Worm (Caenorhabditis elegans): ENCODE data around the gene dsl-2.

The dsl-2 gene

DNA sequence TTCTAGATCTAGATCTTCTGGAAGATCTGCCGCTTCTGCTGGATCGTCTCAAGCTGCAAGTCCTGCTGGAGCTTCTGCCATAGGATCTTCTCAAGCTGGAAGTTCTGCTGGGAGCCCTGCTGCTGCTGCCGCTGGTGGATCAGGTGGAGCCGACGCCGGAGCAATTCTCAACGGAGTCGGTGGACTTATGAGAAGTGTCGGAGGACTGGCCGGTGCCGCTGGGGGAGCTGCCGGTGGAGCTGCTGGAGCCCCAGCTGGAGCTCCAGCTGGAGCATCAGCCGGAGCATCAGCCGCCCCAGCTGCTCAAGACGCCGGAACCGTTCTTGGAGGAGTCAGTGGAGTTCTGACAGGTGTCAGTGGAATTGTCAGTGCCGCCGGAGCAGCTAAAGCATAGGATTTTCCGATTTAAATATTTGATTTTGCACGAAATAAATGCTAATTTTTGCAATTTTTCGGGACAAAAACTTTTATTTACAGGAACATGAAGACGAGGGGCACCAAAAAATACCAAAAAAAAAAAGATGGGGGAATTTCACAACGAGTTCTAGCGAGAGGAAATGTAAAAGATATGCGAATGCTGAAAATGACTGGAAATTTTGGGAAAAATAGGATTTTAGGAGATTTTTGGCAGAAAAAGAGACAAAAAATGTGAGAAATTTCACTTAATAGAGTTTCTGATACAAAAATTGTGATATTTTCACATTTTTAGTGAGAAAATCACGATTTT is 27.8 kb upstream of the dsl-2 start:
- no peak for TF ChIP-seq unc-42 (tag; optimal IDR thresholded peaks at IDR 0.05)
- no peak for TF ChIP-seq pag-3 (tag; optimal IDR thresholded peaks at IDR 0.05; ENCODE audit: borderline replicate concordance)
- no peak for TF ChIP-seq K09A11.1 (tag; optimal IDR thresholded peaks at IDR 0.05; ENCODE audit: insufficient read depth)
- no peak for TF ChIP-seq ceh-2 (tag; optimal IDR thresholded peaks at IDR 0.05)
- TF ChIP-seq syd-9 (tag; optimal IDR thresholded peaks at IDR 0.05), result no peak
- no peak for TF ChIP-seq tbx-7 (tag; optimal IDR thresholded peaks at IDR 0.05)
- TF ChIP-seq ceh-9 (tag; optimal IDR thresholded peaks at IDR 0.05), result no peak
- no peak for TF ChIP-seq unc-86 (tag; optimal IDR thresholded peaks at IDR 0.05)
- TF ChIP-seq hlh-30 (tag; optimal IDR thresholded peaks at IDR 0.05; ENCODE audit: insufficient read depth), result no peak
- no peak for TF ChIP-seq che-1 (tag; optimal IDR thresholded peaks at IDR 0.05)
- no peak for TF ChIP-seq pax-1 (tag; optimal IDR thresholded peaks at IDR 0.05)
- no peak for TF ChIP-seq ets-4 (tag; optimal IDR thresholded peaks at IDR 0.05)
- no peak for TF ChIP-seq ceh-24 (tag; optimal IDR thresholded peaks at IDR 0.05)
- no peak for TF ChIP-seq nfya-1 (tag; optimal IDR thresholded peaks at IDR 0.05)
- TF ChIP-seq elt-4 (tag; optimal IDR thresholded peaks at IDR 0.05), result no peak

DNA sequence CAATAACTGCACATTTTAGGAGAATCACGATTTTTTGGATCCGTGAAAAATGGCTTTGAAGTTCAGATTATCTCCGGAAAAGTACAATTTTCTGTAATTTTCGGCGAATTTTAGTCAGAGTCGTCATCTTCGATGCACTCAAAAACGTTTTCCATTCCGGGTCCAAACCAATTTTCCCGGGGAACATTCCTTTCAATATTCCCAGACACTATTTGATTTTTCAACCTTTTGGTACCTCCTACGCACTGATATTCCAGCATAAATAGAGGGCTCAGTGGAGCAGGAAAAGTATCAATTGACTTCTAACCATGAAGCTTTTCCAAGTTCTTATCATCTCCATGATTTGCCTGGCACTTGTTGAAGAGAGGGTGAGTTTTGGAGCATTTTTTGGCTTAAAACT is 26.8 kb upstream of the dsl-2 start, which contains the start of gene W09G12.6:
W09G12.6 (plus strand) TSS at position 301 of the 400 bp plus-strand sequence.
- TF ChIP-seq tbx-7 (tag; optimal IDR thresholded peaks at IDR 0.05) (no peak), pros-1 (tag; optimal IDR thresholded peaks at IDR 0.05) (no peak), ahr-1 (tag; optimal IDR thresholded peaks at IDR 0.05) (no peak), pqm-1 (tag; optimal IDR thresholded peaks at IDR 0.05) (no peak), ceh-14 (tag; optimal IDR thresholded peaks at IDR 0.05) (no peak), ceh-19 (GFP tag; optimal IDR thresholded peaks at IDR 0.05) (no peak), fkh-10 (GFP tag; optimal IDR thresholded peaks at IDR 0.05) (no peak), fkh-6 (tag; optimal IDR thresholded peaks at IDR 0.05) (no peak), ceh-22 (tag; optimal IDR thresholded peaks at IDR 0.05) (no peak), fax-1 (tag; optimal IDR thresholded peaks at IDR 0.05) (no peak), unc-42 (tag; optimal IDR thresholded peaks at IDR 0.05) (no peak), zip-5 (tag; optimal IDR thresholded peaks at IDR 0.05) (no peak), F13H6.1 (tag; optimal IDR thresholded peaks at IDR 0.05) (no peak), Y22D7AL.16 (tag; optimal IDR thresholded peaks at IDR 0.05) (no peak), pha-2 (tag; optimal IDR thresholded peaks at IDR 0.05) (no peak), ceh-31 (tag; optimal IDR thresholded peaks at IDR 0.05) (no peak), sox-2 (GFP tag; IDR thresholded peaks at IDR 0.05) (no peak), madf-2 (tag; optimal IDR thresholded peaks at IDR 0.05) (no peak)

DNA sequence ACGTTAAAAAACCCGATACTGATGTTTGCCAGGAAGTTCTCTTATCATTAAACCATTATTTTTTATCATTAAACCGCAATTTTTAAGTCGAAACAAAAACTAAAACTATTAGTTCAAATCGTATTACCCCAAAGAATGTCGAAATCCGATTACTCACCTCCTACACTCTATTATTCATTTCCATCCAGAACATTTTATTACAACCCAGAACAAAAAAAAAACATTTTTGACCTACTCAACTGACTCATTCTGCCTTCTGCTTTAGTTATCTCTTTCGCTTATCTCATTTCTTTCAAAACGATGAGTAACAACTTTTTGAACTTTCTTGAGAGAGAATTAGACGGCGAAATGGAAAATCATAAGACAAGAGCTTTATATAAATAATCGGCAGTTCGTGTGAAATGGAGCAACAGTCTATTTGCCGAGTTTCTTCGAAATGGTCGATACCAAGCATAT is 23.9 kb upstream of the dsl-2 start, which contains the start of gene W09G12.7:
W09G12.7 (plus strand) TSS at position 406 of the 456 bp plus-strand sequence.
- TF ChIP-seq npax-4 (tag; optimal IDR thresholded peaks at IDR 0.05) (no peak), rnt-1 (tag; optimal IDR thresholded peaks at IDR 0.05) (no peak), tbx-2 (tag; optimal IDR thresholded peaks at IDR 0.05) (no peak), ceh-31 (tag; optimal IDR thresholded peaks at IDR 0.05) (no peak), fkh-10 (GFP tag; optimal IDR thresholded peaks at IDR 0.05) (no peak), C08G9.2 (tag; optimal IDR thresholded peaks at IDR 0.05) (no peak), elt-4 (tag; optimal IDR thresholded peaks at IDR 0.05) (no peak), zip-5 (tag; optimal IDR thresholded peaks at IDR 0.05) (no peak), hlh-6 (tag; optimal IDR thresholded peaks at IDR 0.05) (no peak), sox-4 (tag; optimal IDR thresholded peaks at IDR 0.05) (no peak), unc-3 (GFP tag; conservative IDR thresholded peaks at IDR 0.05) (no peak), unc-3 (tag; optimal IDR thresholded peaks at IDR 0.05) (no peak), T23F11.4 (GFP tag; optimal IDR thresholded peaks at IDR 0.05) (no peak), ceh-34 (tag; optimal IDR thresholded peaks at IDR 0.05) (no peak), pha-2 (tag; optimal IDR thresholded peaks at IDR 0.05) (no peak), ceh-30 (tag; optimal IDR thresholded peaks at IDR 0.05) (no peak), F13H6.1 (tag; optimal IDR thresholded peaks at IDR 0.05) (no peak), ceh-18 (tag; optimal IDR thresholded peaks at IDR 0.05) (no peak), K02D7.2 (tag; optimal IDR thresholded peaks at IDR 0.05) (no peak)
